Worm (Caenorhabditis elegans) whole organism, L4/young adult: ENCODE results near the gene T28D6.6.

Source experiments
- W03F9.2 ChIP-seq: fragments of 150-350 bp; optimal IDR thresholded peaks from 2 replicates; lab custom pipeline; 2014; ENCODE audit warnings: missing biosample characterization, missing genetic modification characterization
- dao-5 ChIP-seq: sonication (generic microtip); optimal IDR thresholded peaks from 2 replicates; lab custom pipeline; 2016; ENCODE audit warnings: missing genotype, missing genetic modification characterization, moderate library complexity, missing compliant biosample characterization
- him-1 ChIP-seq: sonication (generic microtip); optimal IDR thresholded peaks from 2 replicates; lab custom pipeline; 2016; ENCODE audit warnings: missing genotype, missing genetic modification reagents, missing genetic modification characterization, missing compliant biosample characterization

The T28D6.6 gene

DNA sequence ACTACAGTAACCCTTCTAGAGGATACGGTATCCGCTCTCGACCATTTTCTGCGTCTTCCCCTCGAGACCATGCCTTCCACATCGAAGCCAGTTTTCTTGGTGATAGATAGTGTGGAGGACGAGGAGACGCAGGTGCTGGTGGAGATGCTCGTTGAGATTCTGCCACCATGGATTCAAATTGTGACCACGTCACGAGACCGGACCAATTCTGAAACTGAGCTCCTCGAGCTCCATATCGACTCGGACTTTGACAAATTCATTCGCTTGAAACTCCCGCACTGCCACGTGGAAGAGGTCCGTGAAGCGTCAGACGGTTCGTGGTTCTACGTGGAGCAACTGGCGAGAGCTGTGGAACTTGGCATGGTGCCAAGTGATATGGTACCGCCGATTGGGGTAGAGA is 18.5 kb upstream of the T28D6.6 start:
- no peak for TF ChIP-seq dao-5 (tag; lab: Kevin White, UChicago)
- TF ChIP-seq W03F9.2 (tag; lab: Kevin White, UChicago), result no peak
- TF ChIP-seq him-1 (tag; lab: Kevin White, UChicago), result no peak

DNA sequence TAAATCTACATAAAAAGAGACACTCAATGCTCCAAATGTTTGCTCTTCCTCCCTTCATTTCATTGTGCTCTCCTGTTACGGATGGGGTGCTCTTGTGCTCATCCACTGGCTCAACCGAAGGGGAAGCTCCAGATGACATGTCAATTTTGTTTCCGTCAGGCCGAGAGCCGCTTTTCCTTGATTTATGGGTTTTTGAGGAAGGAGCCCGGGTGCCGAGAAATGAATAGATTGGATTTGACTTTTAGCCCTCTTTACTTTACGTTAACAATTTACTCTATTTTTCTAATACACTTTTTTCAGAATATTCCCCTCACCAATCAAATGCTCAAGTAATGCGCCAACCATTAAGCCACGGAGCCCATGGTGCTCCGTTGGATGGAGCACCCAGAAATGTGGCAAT is 17.2 kb upstream of the T28D6.6 start, which contains the start of gene T28D6.4:
TSS of gene T28D6.4 (plus strand) at position 301 of the 400 bp plus-strand sequence.
- TF ChIP-seq W03F9.2 (tag; lab: Kevin White, UChicago), result no peak
- no peak for TF ChIP-seq dao-5 (tag; lab: Kevin White, UChicago)
- no peak for TF ChIP-seq him-1 (tag; lab: Kevin White, UChicago)

- TF ChIP-seq dao-5 (tag; lab: Kevin White, UChicago) (no peak), W03F9.2 (tag; lab: Kevin White, UChicago) (no peak), him-1 (tag; lab: Kevin White, UChicago) (no peak)
These were observed 16.5 kb upstream of the T28D6.6 start for ce11 chrIII:11359422-11359821.

DNA sequence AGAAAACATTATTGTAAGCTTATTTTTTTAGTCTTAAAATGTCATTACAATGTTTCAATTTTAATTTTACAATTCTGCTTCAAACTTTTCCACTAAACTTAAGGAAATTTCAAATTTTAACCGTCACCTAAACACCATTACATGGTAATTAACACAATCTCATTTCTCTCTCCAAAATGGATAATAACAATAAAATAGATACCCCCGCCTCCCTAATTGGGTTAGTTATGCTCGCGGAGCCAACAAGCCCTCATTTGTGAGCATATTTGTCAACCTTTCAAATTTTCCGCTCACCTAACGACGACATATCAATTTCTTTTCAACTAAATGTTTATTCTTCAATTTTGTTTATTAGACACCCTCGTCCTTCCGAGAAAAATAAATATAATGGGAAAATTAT is 15.4 kb upstream of the T28D6.6 start:
- TF ChIP-seq him-1 (tag; lab: Kevin White, UChicago), result no peak

ce11 chrIII:11357418-11357817 is 14.5 kb upstream of the T28D6.6 start:
- TF ChIP-seq dao-5 (tag; lab: Kevin White, UChicago), result no peak

DNA sequence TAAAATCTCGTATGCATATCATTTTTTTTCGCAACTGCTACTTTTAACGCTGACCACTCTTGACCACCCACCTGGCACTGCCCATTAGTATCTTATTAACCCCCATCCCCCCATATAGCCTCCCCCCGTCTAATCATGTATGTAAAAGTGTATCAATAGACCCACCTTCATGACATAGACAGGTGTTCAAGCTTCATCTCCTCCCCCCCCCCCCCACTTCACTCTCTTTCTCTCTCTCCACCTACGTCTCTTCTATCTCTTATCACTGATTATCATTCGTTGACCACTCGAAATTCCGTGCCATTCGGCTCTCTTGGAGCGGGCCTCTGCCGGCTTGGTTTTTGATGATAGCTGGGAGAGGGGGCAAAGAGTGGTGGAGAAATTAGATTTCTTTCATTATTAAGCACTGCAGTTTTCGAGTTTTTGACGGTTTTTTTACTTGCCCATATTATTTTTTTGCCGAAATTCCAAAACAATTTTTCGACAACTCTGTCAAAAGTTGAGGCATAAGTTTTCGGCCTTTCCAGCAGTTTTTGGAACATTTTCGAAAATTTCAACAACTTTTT is 12.9 kb upstream of the T28D6.6 start:
- no peak for TF ChIP-seq him-1 (tag; lab: Kevin White, UChicago)
- TF ChIP-seq dao-5 (tag; lab: Kevin White, UChicago), result no peak
- no peak for TF ChIP-seq W03F9.2 (tag; lab: Kevin White, UChicago)

ce11 chrIII:11353499-11353898 is 10.6 kb upstream of the T28D6.6 start:
- TF ChIP-seq dao-5 (tag; lab: Kevin White, UChicago), result no peak
- no peak for TF ChIP-seq W03F9.2 (tag; lab: Kevin White, UChicago)
- no peak for TF ChIP-seq him-1 (tag; lab: Kevin White, UChicago)

DNA sequence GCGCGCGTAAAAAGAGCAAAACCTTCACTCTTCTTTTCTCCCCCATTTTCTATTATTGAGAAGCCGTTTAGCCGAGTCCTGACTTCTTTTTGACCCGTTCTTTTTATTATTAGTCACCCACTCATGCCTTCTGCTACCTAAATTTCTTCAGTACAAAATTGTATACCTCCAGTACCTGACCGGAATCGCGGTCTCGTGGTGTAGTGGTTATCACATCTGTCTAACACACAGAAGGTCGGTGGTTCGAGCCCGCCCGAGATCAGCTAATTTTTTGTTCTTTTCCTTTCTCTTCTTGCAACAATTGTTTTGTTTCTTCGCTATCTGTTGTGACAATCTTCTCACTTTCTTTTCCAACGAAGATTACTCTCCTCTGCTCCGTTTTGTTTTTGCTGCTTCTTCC is 9.9 kb upstream of the T28D6.6 start:
- TF ChIP-seq W03F9.2 (tag; lab: Kevin White, UChicago), result no peak
- TF ChIP-seq dao-5 (tag; lab: Kevin White, UChicago), result no peak
- TF ChIP-seq him-1 (tag; lab: Kevin White, UChicago), result no peak

DNA sequence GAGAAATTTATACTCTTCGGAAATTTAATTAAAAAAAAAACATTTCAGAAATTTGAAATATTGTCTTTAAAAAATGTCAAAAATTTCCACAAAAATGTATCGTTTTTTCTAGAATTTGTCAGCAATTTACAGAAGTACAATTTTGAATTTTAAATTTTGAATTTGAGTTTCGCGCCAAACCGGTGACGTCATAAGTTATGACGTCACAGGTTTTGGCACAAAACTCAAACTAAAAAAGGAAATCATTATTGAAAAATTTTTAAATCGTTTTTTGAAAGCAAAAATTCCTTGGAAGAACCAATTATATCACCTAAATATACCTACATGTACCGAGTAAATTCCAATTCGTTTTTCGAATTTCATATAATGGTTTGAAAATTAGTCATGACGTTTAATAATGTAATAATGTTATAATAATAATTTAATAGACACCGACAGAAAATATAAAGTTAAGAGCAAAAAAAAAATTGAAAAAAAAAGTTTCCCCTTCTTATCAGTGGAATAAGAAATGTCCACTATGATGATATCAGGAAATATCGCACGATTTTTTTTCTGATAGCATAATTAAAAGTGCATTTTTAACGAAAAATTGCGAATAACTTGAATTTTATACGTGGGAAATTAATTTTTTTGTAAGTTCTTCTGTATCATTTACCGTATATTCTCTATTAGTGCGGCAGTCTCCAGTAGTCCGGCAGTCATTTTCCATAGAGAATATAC is 7.4 kb upstream of the T28D6.6 start:
- TF ChIP-seq him-1 (tag; lab: Kevin White, UChicago), result no peak
- TF ChIP-seq dao-5 (tag; lab: Kevin White, UChicago), result no peak
- TF ChIP-seq W03F9.2 (tag; lab: Kevin White, UChicago), result no peak

ce11 chrIII:11346383-11346782 is 3.5 kb upstream of the T28D6.6 start, which contains the start of gene T28D6.7:
Gene T28D6.7, minus strand, starts transcription at chrIII:11346483.
- TF ChIP-seq him-1 (tag; lab: Kevin White, UChicago) (no peak), dao-5 (tag; lab: Kevin White, UChicago) (no peak), W03F9.2 (tag; lab: Kevin White, UChicago) (no peak)

DNA sequence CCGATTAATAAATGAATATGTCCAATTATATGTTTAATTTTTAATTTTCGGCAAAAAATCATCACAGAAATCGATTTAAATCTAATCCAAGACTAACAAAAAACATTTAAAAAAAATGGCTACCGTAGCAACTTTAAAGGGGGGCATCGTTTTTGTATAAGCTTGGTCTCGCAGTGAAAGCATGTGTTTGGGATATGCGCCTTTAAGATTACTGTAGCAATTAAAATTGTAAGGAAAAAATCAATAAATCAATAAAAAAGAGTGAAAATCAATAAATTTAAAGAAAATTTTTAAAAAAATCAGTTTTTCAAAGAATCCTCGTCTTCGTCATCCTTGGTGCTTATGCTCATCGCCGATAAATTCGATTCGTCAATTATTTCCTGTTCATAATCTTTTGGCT is 1.2 kb upstream of the T28D6.6 start:
- TF ChIP-seq W03F9.2 (tag; lab: Kevin White, UChicago), result peak; percentile 63
- TF ChIP-seq dao-5 (tag; lab: Kevin White, UChicago), result no peak

DNA sequence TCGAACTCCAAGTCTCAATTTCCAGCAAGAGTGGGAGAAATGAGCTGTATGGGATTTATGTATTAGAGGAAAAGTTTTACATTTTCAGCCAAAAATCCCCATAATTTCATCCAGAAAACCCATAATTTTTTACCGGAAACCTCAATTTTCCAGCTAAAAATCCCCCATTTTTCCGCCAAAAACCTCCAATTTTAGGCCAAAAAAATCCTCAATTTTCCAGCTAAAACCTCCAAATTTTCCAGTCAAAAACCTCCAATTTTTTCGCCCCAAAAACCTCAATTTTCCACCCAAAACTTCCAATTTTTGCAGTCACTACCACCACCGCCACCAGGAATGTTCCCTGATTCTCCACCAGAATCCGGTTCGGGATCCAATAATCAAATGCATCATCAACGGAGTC is 1.4 kb downstream of the T28D6.6 start:
- no peak for TF ChIP-seq him-1 (tag; lab: Kevin White, UChicago)
- no peak for TF ChIP-seq dao-5 (tag; lab: Kevin White, UChicago)
- TF ChIP-seq W03F9.2 (tag; lab: Kevin White, UChicago), result no peak

ce11 chrIII:11337627-11338026 is 5.3 kb downstream of the T28D6.6 start:
- TF ChIP-seq dao-5 (tag; lab: Kevin White, UChicago) (no peak), him-1 (tag; lab: Kevin White, UChicago) (no peak), W03F9.2 (tag; lab: Kevin White, UChicago) (no peak)

DNA sequence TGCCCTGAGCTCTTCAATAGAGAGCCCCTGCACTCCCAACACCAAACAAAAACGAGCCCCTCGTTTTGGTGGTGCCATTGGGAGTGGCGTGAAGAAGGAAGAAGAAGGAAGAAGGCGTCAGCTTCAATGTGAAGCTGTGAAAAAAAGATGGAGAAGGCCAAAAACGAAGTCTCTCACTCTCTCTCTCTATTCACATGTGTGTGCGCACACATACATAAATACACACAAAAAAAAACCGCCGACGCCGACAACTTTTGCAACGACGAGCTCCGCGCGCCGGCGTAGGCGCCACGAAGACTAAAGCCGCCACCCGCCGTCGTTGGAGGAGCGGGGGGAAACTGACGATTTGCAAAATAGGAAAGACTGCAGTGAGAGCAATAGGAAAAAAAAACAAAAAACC is 6.8 kb downstream of the T28D6.6 start:
- TF ChIP-seq dao-5 (tag; lab: Kevin White, UChicago) (no peak), him-1 (tag; lab: Kevin White, UChicago) (peak; percentile 23)
